Fruit fly (Drosophila melanogaster) whole organism, embryonic: ENCODE measurements around the gene RanGAP.
A peak's percentile ranks its signal among the peaks of the same experiment; 100 is the strongest.

Experiments used
- ATbp ChIP-seq: fragments of 200-800 bp; sonication (Bioruptor generic); optimal IDR thresholded peaks from 2 replicates; lab custom pipeline; 2017; ENCODE audit warnings: missing biosample characterization, mild to moderate bottlenecking, missing genetic modification characterization, missing genetic modification reagents
- CG10462 ChIP-seq: fragments of 200-800 bp; sonication (Bioruptor generic); optimal IDR thresholded peaks from 2 replicates; lab custom pipeline; 2016; ENCODE audit warnings: missing biosample characterization, missing genetic modification characterization
- CG11456 ChIP-seq: fragments of 200-800 bp; sonication (Bioruptor generic); IDR thresholded peaks from 3 replicates; pipeline ENCODE4 v1.3.6; 2022; ENCODE audit warnings: missing biosample characterization, missing genetic modification characterization
- CG11723 ChIP-seq: fragments of 200-800 bp; sonication (Bioruptor generic); optimal IDR thresholded peaks from 2 replicates; lab custom pipeline; 2017; ENCODE audit warnings: missing biosample characterization, mild to moderate bottlenecking, missing genetic modification characterization
- CG12236 ChIP-seq: fragments of 200-800 bp; sonication (Bioruptor generic); optimal IDR thresholded peaks from 2 replicates; lab custom pipeline; 2016; ENCODE audit warnings: missing biosample characterization, missing genetic modification characterization
- CG15601 ChIP-seq: fragments of 200-800 bp; sonication (Bioruptor generic); optimal IDR thresholded peaks from 3 replicates; lab custom pipeline; 2019; ENCODE audit warnings: missing biosample characterization, mild to moderate bottlenecking, missing genetic modification characterization, moderate library complexity
- CG17359 ChIP-seq: fragments of 200-800 bp; sonication (Bioruptor generic); optimal IDR thresholded peaks from 3 replicates; lab custom pipeline; 2018; ENCODE audit warnings: missing biosample characterization, mild to moderate bottlenecking, missing genetic modification characterization, moderate library complexity
- CG17361 ChIP-seq: fragments of 200-800 bp; sonication (Bioruptor generic); IDR thresholded peaks from 3 replicates; pipeline ENCODE4 v1.3.6; 2022; ENCODE audit warnings: missing biosample characterization, missing genetic modification characterization
- CG17385 ChIP-seq: fragments of 200-800 bp; sonication (Bioruptor generic); optimal IDR thresholded peaks from 3 replicates; lab custom pipeline; 2018; ENCODE audit warnings: missing biosample characterization, mild to moderate bottlenecking, missing genetic modification characterization
- CG18619 ChIP-seq: fragments of 200-800 bp; sonication (Bioruptor generic); optimal IDR thresholded peaks from 3 replicates; lab custom pipeline; 2017; ENCODE audit warnings: missing biosample characterization, mild to moderate bottlenecking, missing genetic modification characterization
- CG32767 ChIP-seq: fragments of 200-800 bp; sonication (Bioruptor generic); IDR thresholded peaks from 2 replicates; pipeline ENCODE4 v1.3.6; 2022; ENCODE audit warnings: missing biosample characterization, missing genetic modification characterization
- CG3281 ChIP-seq: fragments of 200-800 bp; sonication (Bioruptor generic); optimal IDR thresholded peaks from 3 replicates; lab custom pipeline; 2017; ENCODE audit warnings: missing biosample characterization, mild to moderate bottlenecking, missing genetic modification characterization
- CG34224 ChIP-seq: fragments of 200-800 bp; sonication (Bioruptor generic); IDR thresholded peaks from 3 replicates; pipeline ENCODE4 v1.3.6; 2022; ENCODE audit warnings: missing biosample characterization, missing genetic modification characterization; ENCODE audit not compliant: partially characterized antibody
- CG4730 ChIP-seq: fragments of 200-800 bp; sonication (Bioruptor generic); IDR thresholded peaks from 2 replicates; pipeline ENCODE4 v1.3.6; 2022; ENCODE audit warnings: missing biosample characterization, missing genetic modification characterization
- CG7556 ChIP-seq: fragments of 200-800 bp; sonication (Bioruptor generic); optimal IDR thresholded peaks from 2 replicates; lab custom pipeline; 2017; ENCODE audit warnings: missing biosample characterization, mild to moderate bottlenecking, missing genetic modification characterization
- Dip2 ChIP-seq: fragments of 200-800 bp; sonication (Bioruptor generic); IDR thresholded peaks from 2 replicates; pipeline ENCODE4 v1.3.6; 2022; ENCODE audit warnings: missing biosample characterization, missing genetic modification characterization
- Doc2 ChIP-seq: fragments of 200-800 bp; sonication (Bioruptor generic); IDR thresholded peaks from 2 replicates; pipeline ENCODE4 v1.3.6; 2022; ENCODE audit warnings: missing biosample characterization, missing genetic modification characterization
- Dp ChIP-seq: fragments of 200-800 bp; sonication (Bioruptor generic); optimal IDR thresholded peaks from 2 replicates; lab custom pipeline; 2018; ENCODE audit warnings: missing biosample characterization, mild to moderate bottlenecking, missing genetic modification characterization, moderate library complexity
- Dref ChIP-seq: fragments of 200-800 bp; sonication (Bioruptor generic); IDR thresholded peaks from 2 replicates; pipeline ENCODE4 v1.3.6; 2022; ENCODE audit warnings: missing biosample characterization, missing genetic modification characterization
- E2f1 ChIP-seq: fragments of 200-800 bp; sonication (Bioruptor generic); IDR thresholded peaks from 2 replicates; pipeline ENCODE4 v1.3.6; 2022; ENCODE audit warnings: missing biosample characterization, missing genetic modification characterization
- Ets65A ChIP-seq: fragments of 200-800 bp; sonication (Bioruptor generic); peaks from one replicate; lab custom pipeline; 2016; ENCODE audit warnings: missing biosample characterization, missing genetic modification characterization
- Hr78 ChIP-seq, 2 experiments: fragments of 200-800 bp in 1 of 2; fragments of >200 bp in 1 of 2; sonication (Bioruptor generic) in 1 of 2; optimal IDR thresholded peaks; 2 replicates each; lab custom pipeline; 2017 to 2019; ENCODE audit warnings: missing biosample characterization in 2 of 2, missing genetic modification characterization in 2 of 2, mild to moderate bottlenecking in 1 of 2, moderate library complexity in 1 of 2
- Lhr ChIP-seq: fragments of 200-800 bp; sonication (Bioruptor generic); optimal IDR thresholded peaks from 3 replicates; lab custom pipeline; 2017; ENCODE audit warnings: mild to moderate bottlenecking, missing biosample characterization, missing genetic modification reagents, missing genetic modification characterization
- Mad ChIP-seq: fragments of 200-800 bp; sonication (Bioruptor generic); optimal IDR thresholded peaks from 2 replicates; lab custom pipeline; 2016; ENCODE audit warnings: missing biosample characterization, missing genetic modification characterization
- NfI ChIP-seq: fragments of 200-800 bp; sonication (Bioruptor generic); optimal IDR thresholded peaks from 3 replicates; lab custom pipeline; 2018; ENCODE audit warnings: missing biosample characterization, mild to moderate bottlenecking, missing genetic modification characterization, moderate library complexity
- Oli ChIP-seq: fragments of 200-800 bp; sonication (Bioruptor generic); optimal IDR thresholded peaks from 2 replicates; lab custom pipeline; 2018; ENCODE audit warnings: missing biosample characterization, mild to moderate bottlenecking, missing genetic modification characterization, moderate library complexity
- Side ChIP-seq: fragments of 200-800 bp; sonication (Bioruptor generic); optimal IDR thresholded peaks from 2 replicates; lab custom pipeline; 2016; ENCODE audit warnings: missing biosample characterization, missing genetic modification characterization
- TFAM ChIP-seq: fragments of 200-800 bp; sonication (Bioruptor generic); optimal IDR thresholded peaks from 2 replicates; lab custom pipeline; 2017; ENCODE audit warnings: missing biosample characterization, missing genetic modification characterization, inconsistent platforms
- al ChIP-seq: fragments of 200-800 bp; sonication (Bioruptor generic); IDR thresholded peaks from 2 replicates; pipeline ENCODE4 v1.3.6; 2022; ENCODE audit warnings: missing biosample characterization, missing genetic modification characterization
- bigmax ChIP-seq: fragments of 200-800 bp; sonication (Bioruptor generic); optimal IDR thresholded peaks from 2 replicates; lab custom pipeline; 2018; ENCODE audit warnings: missing biosample characterization, mild to moderate bottlenecking, missing genetic modification characterization
- cato ChIP-seq: fragments of 200-800 bp; sonication (Bioruptor generic); optimal IDR thresholded peaks from 2 replicates; lab custom pipeline; 2016; ENCODE audit warnings: missing biosample characterization, missing genetic modification characterization, borderline replicate concordance
- cg ChIP-seq: fragments of 200-800 bp; sonication (Bioruptor generic); optimal IDR thresholded peaks from 3 replicates; lab custom pipeline; 2019; ENCODE audit warnings: missing biosample characterization, mild to moderate bottlenecking, missing genetic modification characterization, moderate library complexity
- ftz-f1 ChIP-seq: fragments of 200-800 bp; sonication (Bioruptor generic); optimal IDR thresholded peaks from 2 replicates; lab custom pipeline; 2016; ENCODE audit warnings: missing biosample characterization, missing genetic modification characterization
- gsb ChIP-seq: fragments of 200-800 bp; sonication (Bioruptor generic); IDR thresholded peaks from 2 replicates; pipeline ENCODE4 v1.3.6; 2022; ENCODE audit warnings: missing biosample characterization, missing genetic modification characterization
- kah ChIP-seq: fragments of 200-800 bp; sonication (Bioruptor generic); optimal IDR thresholded peaks from 2 replicates; lab custom pipeline; 2018; ENCODE audit warnings: missing biosample characterization, mild to moderate bottlenecking, missing genetic modification characterization
- kay ChIP-seq: fragments of 200-800 bp; sonication (Bioruptor generic); optimal IDR thresholded peaks from 2 replicates; lab custom pipeline; 2016; ENCODE audit warnings: missing biosample characterization, missing genetic modification characterization
- mld ChIP-seq: fragments of 200-800 bp; sonication (Bioruptor generic); IDR thresholded peaks from 3 replicates; pipeline ENCODE4 v1.3.6; 2022; ENCODE audit warnings: missing biosample characterization, missing genetic modification characterization; ENCODE audit not compliant: partially characterized antibody
- odd ChIP-seq: fragments of 200-800 bp; sonication (Bioruptor generic); optimal IDR thresholded peaks from 2 replicates; lab custom pipeline; 2017; ENCODE audit warnings: missing biosample characterization, mild to moderate bottlenecking, missing genetic modification characterization
- prd ChIP-seq, 3 experiments: fragments of >200 bp in 2 of 3; fragments of 200-800 bp in 1 of 3; sonication (Bioruptor generic) in 1 of 3; optimal IDR thresholded peaks in 2 of 3; IDR thresholded peaks in 1 of 3; 2 replicates in 2 of 3; 3 replicates in 1 of 3; pipeline versions ENCODE4 v1.3.6 to Lab custom; 2017 to 2022; ENCODE audit warnings: missing biosample characterization in 1 of 3, missing genetic modification characterization in 1 of 3
- pum ChIP-seq: fragments of 200-800 bp; sonication (Bioruptor generic); optimal IDR thresholded peaks from 2 replicates; lab custom pipeline; 2016; ENCODE audit warnings: missing biosample characterization, missing genetic modification characterization
- sob ChIP-seq: fragments of 200-800 bp; sonication (Bioruptor generic); IDR thresholded peaks from 2 replicates; pipeline ENCODE4 v1.3.6; 2022; ENCODE audit warnings: missing biosample characterization, missing genetic modification characterization
- ssp ChIP-seq: fragments of 200-800 bp; sonication (Bioruptor generic); IDR thresholded peaks from 2 replicates; pipeline ENCODE4 v1.3.6; 2022; ENCODE audit warnings: missing biosample characterization, missing genetic modification characterization
- stc ChIP-seq: fragments of 200-800 bp; sonication (Bioruptor generic); IDR thresholded peaks from 2 replicates; pipeline ENCODE4 v1.3.6; 2022; ENCODE audit warnings: missing biosample characterization, missing genetic modification characterization
- tgo ChIP-seq: fragments of 200-800 bp; sonication (Bioruptor generic); IDR thresholded peaks from 3 replicates; pipeline ENCODE4 v1.3.6; 2022; ENCODE audit warnings: missing biosample characterization, missing genetic modification characterization
- vfl ChIP-seq: fragments of 200-800 bp; sonication (Bioruptor generic); optimal IDR thresholded peaks from 2 replicates; lab custom pipeline; 2016; ENCODE audit warnings: missing biosample characterization, missing genetic modification characterization
- wek ChIP-seq: fragments of 200-800 bp; sonication (Bioruptor generic); optimal IDR thresholded peaks from 3 replicates; lab custom pipeline; 2018; ENCODE audit warnings: missing biosample characterization, mild to moderate bottlenecking, missing genetic modification characterization, moderate library complexity
- zfh1 ChIP-seq: fragments of 200-800 bp; sonication (Bioruptor generic); IDR thresholded peaks from 3 replicates; pipeline ENCODE4 v1.3.6; 2022; ENCODE audit warnings: missing biosample characterization, missing genetic modification characterization

RanGAP gene

DNA sequence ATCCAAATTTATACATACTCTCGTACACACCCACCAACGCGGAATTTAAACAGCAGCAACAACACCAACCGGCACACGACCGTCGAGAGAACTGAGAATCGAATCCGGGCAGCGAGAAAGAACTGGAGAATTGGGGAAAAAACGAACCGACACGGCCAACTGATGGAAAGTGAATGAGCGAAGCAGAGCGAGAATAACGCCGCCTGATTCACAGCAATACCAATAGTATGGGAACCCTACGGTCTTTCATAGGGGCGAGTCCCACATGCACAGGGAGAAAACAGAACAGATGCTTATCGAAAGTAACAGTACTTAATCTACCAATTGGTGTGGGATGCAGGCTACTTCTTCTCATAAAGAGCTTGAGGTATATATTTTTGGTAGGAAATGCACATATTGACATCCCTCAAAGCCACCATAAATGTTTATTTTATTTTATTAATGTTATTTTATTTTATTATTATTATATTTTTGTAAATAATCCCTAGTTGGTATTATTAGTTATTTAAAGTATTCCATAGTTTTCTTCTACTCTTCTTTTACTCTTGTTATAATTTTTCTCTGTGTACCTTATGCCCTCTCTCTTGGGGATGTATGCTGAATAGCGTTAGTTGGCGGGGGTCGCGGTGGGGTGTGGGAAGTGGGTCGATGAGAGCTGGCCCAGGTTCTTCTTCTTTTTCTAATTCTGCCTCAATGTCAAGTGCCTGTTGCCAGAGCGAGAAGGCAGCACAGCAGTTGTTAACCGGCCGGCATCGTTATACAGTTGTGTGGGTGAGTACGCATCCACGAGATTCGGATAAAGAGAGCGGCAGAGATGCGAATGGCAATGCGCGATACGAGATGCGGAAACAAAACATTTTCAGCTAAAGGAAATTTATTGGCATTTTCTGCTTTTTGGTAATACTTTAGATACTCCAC, 43.2 kb upstream of the RanGAP start, which contains the start of gene CG17544 (continued):
- TF ChIP-seq tgo = peak; percentile 63
- no peak for TF ChIP-seq Mad
- TF ChIP-seq CG7556 (GFP tag; lab: Kevin White, UChicago) = peak; percentile 95
- TF ChIP-seq prd (optimal IDR thresholded peaks at IDR 0.05; lab: Kevin White, UChicago) = no peak
- TF ChIP-seq prd (GFP tag; IDR thresholded peaks at IDR 0.05; lab: Robert Waterston, UW) = peak; percentile 71
- TF ChIP-seq CG34224 (GFP tag; lab: Robert Waterston, UW) = peak; percentile 48; the same call in 2 of the 3 replicates
- no peak for TF ChIP-seq Doc2 (GFP tag; lab: Robert Waterston, UW)
- peak; percentile 76 for TF ChIP-seq NfI (GFP tag; lab: Kevin White, UChicago)
- TF ChIP-seq cg = peak; percentile 90
- peak; percentile 5 for TF ChIP-seq vfl (GFP tag; lab: Kevin White, UChicago)
- no peak for TF ChIP-seq CG12236 (GFP tag; lab: Kevin White, UChicago)
- no peak; the same call in none of the 2 replicates for TF ChIP-seq CG4730 (GFP tag; lab: Robert Waterston, UW)
- 0 out of 2 replicates have a peak, but pooled peaks have one; percentile 37 for TF ChIP-seq gsb (GFP tag; lab: Robert Waterston, UW)
- TF ChIP-seq ftz-f1 (GFP tag; lab: Kevin White, UChicago) = peak; percentile 95
- peak; percentile 16; the same call in 1 of the 2 replicates for TF ChIP-seq al (GFP tag; lab: Robert Waterston, UW)
- peak; percentile 91 for TF ChIP-seq Ets65A (GFP tag; lab: Kevin White, UChicago)
- TF ChIP-seq kay (GFP tag; lab: Kevin White, UChicago) = peak; percentile 54
- peak; percentile 70 for TF ChIP-seq ATbp
- TF ChIP-seq kah (GFP tag; lab: Kevin White, UChicago) = peak; percentile 60
- TF ChIP-seq CG11723 (GFP tag; lab: Kevin White, UChicago) = no peak
- peak; percentile 87 for TF ChIP-seq CG18619
- peak; percentile 85 for TF ChIP-seq Oli
- peak; percentile 81 for TF ChIP-seq CG15601
- no peak for TF ChIP-seq wek (GFP tag; lab: Kevin White, UChicago)
- TF ChIP-seq zfh1 (GFP tag; lab: Robert Waterston, UW) = peak; percentile 7; the same call in 1 of the 3 replicates
- no peak for TF ChIP-seq Dref
- TF ChIP-seq pum (GFP tag; lab: Kevin White, UChicago) = peak; percentile 4
- 0 out of 2 replicates have a peak, but pooled peaks have one; percentile 32 for TF ChIP-seq CG32767 (GFP tag; lab: Robert Waterston, UW)
- peak; percentile 7; the same call in 1 of the 2 replicates for TF ChIP-seq stc (GFP tag; lab: Robert Waterston, UW)
- TF ChIP-seq mld (GFP tag; lab: Robert Waterston, UW) = no peak
- no peak for TF ChIP-seq TFAM (GFP tag; lab: Kevin White, UChicago)
- no peak for TF ChIP-seq Dip2 (GFP tag; lab: Robert Waterston, UW)
- TF ChIP-seq CG17359 (tag; lab: Kevin White, UChicago) = peak; percentile 76
- peak; percentile 90 for TF ChIP-seq CG3281 (GFP tag; lab: Kevin White, UChicago)
- peak; percentile 54 for TF ChIP-seq ssp
- TF ChIP-seq CG11456 (GFP tag; lab: Robert Waterston, UW) = no peak
- peak; percentile 99 for TF ChIP-seq CG17385 (GFP tag; lab: Kevin White, UChicago)
- no peak for TF ChIP-seq Dp (GFP tag; lab: Kevin White, UChicago)
- TF ChIP-seq Hr78 (GFP tag; optimal IDR thresholded peaks at IDR 0.05; lab: Kevin White, UChicago) = peak in 1 of 2 experiments; percentile 96
- TF ChIP-seq Side = peak; percentile 23
- no peak for TF ChIP-seq bigmax (GFP tag; lab: Kevin White, UChicago)
- TF ChIP-seq sob = peak; percentile 56; the same call in 1 of the 2 replicates
- peak; percentile 52 for TF ChIP-seq cato (GFP tag; lab: Kevin White, UChicago)
- peak; percentile 76 for TF ChIP-seq odd (GFP tag; lab: Kevin White, UChicago)
- 0 out of 2 replicates have a peak, but pooled peaks have one; percentile 30 for TF ChIP-seq E2f1 (GFP tag; lab: Robert Waterston, UW)
- TF ChIP-seq CG17361 (GFP tag; lab: Robert Waterston, UW) = peak; percentile 87
- TF ChIP-seq CG10462 = peak; percentile 43
- peak; percentile 8 for TF ChIP-seq Lhr (GFP tag; lab: Kevin White, UChicago)
